Worm (Caenorhabditis elegans): ENCODE data around the gene msi-1.

DNA sequence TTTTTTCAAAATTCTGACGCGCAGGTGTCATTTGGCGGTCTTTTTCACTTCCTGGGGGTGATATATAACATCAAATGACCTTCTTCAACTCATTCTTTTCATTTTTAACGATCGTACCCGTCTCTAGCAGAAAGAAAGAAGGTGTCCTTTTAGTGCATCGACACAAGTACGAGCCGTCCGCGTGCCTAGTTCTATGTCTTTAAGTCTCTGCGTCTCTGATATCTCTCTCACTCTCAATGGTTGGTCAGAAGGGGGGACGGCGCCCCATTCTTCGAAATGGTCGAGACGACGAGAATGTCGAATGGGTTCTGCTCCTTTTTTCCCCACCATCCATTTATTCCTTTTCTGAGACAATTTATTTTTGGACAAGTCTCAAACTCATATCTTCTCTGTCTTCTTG is 20.5 kb downstream of the msi-1 start:
- TF ChIP-seq lin-15B (tag; optimal IDR thresholded peaks at IDR 0.05) = no peak
- TF ChIP-seq mdl-1 (tag; optimal IDR thresholded peaks at IDR 0.05) = peak in 1 of 2 experiments; percentile 24
- TF ChIP-seq fkh-10 (GFP tag; optimal IDR thresholded peaks at IDR 0.05) = no peak
- TF ChIP-seq unc-86 (tag; optimal IDR thresholded peaks at IDR 0.05) = peak; percentile 59
- no peak for TF ChIP-seq pqm-1 (tag; optimal IDR thresholded peaks at IDR 0.05)
- no peak for TF ChIP-seq unc-62 (GFP tag; optimal IDR thresholded peaks at IDR 0.05)
- TF ChIP-seq nhr-77 (tag; optimal IDR thresholded peaks at IDR 0.05) = no peak
- peak; percentile 8 for TF ChIP-seq skn-1 (tag; optimal IDR thresholded peaks at IDR 0.05)
- TF ChIP-seq xbp-1 (tag; optimal IDR thresholded peaks at IDR 0.05) = no peak
- no peak for TF ChIP-seq tbx-2 (tag; optimal IDR thresholded peaks at IDR 0.05)

Measured in whole organism, L1 larva.